Worm (Caenorhabditis elegans): ENCODE data around the gene ndua-7.

Gene ndua-7

DNA sequence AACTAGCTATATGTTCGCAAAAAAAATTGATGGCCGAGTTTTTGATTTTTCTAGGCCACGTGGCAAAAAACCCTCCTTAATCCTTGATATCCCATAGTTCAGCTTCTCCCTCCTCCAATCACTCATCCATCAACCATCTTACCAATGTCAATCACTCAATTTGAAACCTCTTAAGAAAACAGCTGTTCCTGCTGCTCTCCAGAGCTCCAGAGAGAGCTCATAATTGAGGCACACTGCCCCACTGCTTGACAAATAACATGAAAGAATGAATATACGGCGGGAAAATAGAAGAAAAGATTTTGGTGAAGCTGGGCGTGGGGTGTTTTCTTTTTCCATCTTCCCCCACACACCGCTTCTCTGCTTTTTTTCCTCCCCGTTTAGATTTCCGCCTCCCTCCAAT lies 6.2 kb upstream of the ndua-7 start:
- TF ChIP-seq ceh-43 (GFP tag; optimal IDR thresholded peaks at IDR 0.05) (no peak), tbx-8 (GFP tag; optimal IDR thresholded peaks at IDR 0.05) (no peak), sptf-1 (tag; optimal IDR thresholded peaks at IDR 0.05) (no peak), lin-32 (GFP tag; optimal IDR thresholded peaks at IDR 0.05) (no peak), unc-62 (GFP tag; optimal IDR thresholded peaks at IDR 0.05) (peak; percentile 99), M03D4.4 (tag; optimal IDR thresholded peaks at IDR 0.05) (no peak), hlh-1 (tag; optimal IDR thresholded peaks at IDR 0.05) (peak; percentile 91), lsy-2 (tag; optimal IDR thresholded peaks at IDR 0.05) (no peak), ceh-39 (tag; optimal IDR thresholded peaks at IDR 0.05) (no peak), nhr-237 (tag; optimal IDR thresholded peaks at IDR 0.05) (no peak)

ce11 chrII:13495718-13496117 lies 1.3 kb upstream of the ndua-7 start, which contains the start of gene drr-1:
drr-1 (minus strand) TSS chrII:13495900.
- no peak for TF ChIP-seq lin-32 (GFP tag; optimal IDR thresholded peaks at IDR 0.05)
- TF ChIP-seq mab-5 (tag; optimal IDR thresholded peaks at IDR 0.05), result no peak
- TF ChIP-seq snpc-4 (tag; optimal IDR thresholded peaks at IDR 0.05), result no peak
- TF ChIP-seq bed-3 (GFP tag; optimal IDR thresholded peaks at IDR 0.05), result no peak
- TF ChIP-seq sem-2 (GFP tag; optimal IDR thresholded peaks at IDR 0.05), result no peak
- no peak for TF ChIP-seq drap-1 (GFP tag; optimal IDR thresholded peaks at IDR 0.05)
- TF ChIP-seq mep-1 (tag; optimal IDR thresholded peaks at IDR 0.05), result no peak
- TF ChIP-seq tbx-8 (GFP tag; optimal IDR thresholded peaks at IDR 0.05), result no peak
- TF ChIP-seq lin-13 (tag; optimal IDR thresholded peaks at IDR 0.05), result no peak
- no peak for TF ChIP-seq unc-120 (tag; optimal IDR thresholded peaks at IDR 0.05; ENCODE audit: poor library complexity, severe bottlenecking)
- TF ChIP-seq nhr-2 (tag; optimal IDR thresholded peaks at IDR 0.05), result no peak
- TF ChIP-seq hlh-1 (tag; optimal IDR thresholded peaks at IDR 0.05), result no peak
- TF ChIP-seq pha-4 (tag; optimal IDR thresholded peaks at IDR 0.05), result no peak
- no peak for TF ChIP-seq lsy-2 (tag; optimal IDR thresholded peaks at IDR 0.05)
- no peak for TF ChIP-seq ces-1 (GFP tag; optimal IDR thresholded peaks at IDR 0.05)

DNA sequence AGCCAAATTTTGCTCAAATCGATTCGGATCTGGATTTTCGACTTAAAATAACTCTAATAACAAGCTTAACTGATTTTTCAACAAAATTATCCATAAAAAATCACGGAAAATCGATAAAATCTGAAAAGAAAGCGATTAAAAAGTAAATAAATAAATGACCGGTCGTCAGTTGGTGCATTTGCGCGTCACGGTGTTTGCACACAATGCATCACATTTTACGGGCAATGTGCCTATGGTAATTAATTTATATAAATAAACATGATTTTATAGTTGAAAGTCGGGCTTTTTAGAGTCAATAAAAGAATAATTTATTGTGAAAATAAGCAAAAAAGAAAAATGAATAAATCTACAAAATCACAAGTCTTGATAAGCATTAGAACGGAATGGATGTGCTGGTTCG lies 362 bp upstream of the ndua-7 start:
- TF ChIP-seq hlh-1 (tag; optimal IDR thresholded peaks at IDR 0.05), result no peak
- no peak for TF ChIP-seq nhr-76 (tag; optimal IDR thresholded peaks at IDR 0.05)
- no peak for TF ChIP-seq ceh-43 (GFP tag; optimal IDR thresholded peaks at IDR 0.05)
- no peak for TF ChIP-seq zip-8 (tag; optimal IDR thresholded peaks at IDR 0.05)
- TF ChIP-seq unc-39 (tag; optimal IDR thresholded peaks at IDR 0.05), result no peak
- no peak for TF ChIP-seq unc-62 (GFP tag; optimal IDR thresholded peaks at IDR 0.05)
- TF ChIP-seq lsy-2 (tag; optimal IDR thresholded peaks at IDR 0.05), result peak; percentile 54
- TF ChIP-seq drap-1 (GFP tag; optimal IDR thresholded peaks at IDR 0.05), result no peak
- TF ChIP-seq ham-2 (GFP tag; optimal IDR thresholded peaks at IDR 0.05), result no peak
- TF ChIP-seq mls-2 (tag; optimal IDR thresholded peaks at IDR 0.05), result no peak
- TF ChIP-seq lin-13 (tag; optimal IDR thresholded peaks at IDR 0.05), result peak; percentile 3
- TF ChIP-seq ceh-39 (tag; optimal IDR thresholded peaks at IDR 0.05), result no peak
- TF ChIP-seq nhr-2 (tag; optimal IDR thresholded peaks at IDR 0.05), result no peak
- no peak for TF ChIP-seq flh-1 (GFP tag; optimal IDR thresholded peaks at IDR 0.05)
- no peak for TF ChIP-seq elt-1 (tag; optimal IDR thresholded peaks at IDR 0.05; ENCODE audit: borderline replicate concordance, insufficient read depth)
- no peak for TF ChIP-seq ztf-11 (tag; optimal IDR thresholded peaks at IDR 0.05)
- no peak for TF ChIP-seq bed-3 (GFP tag; optimal IDR thresholded peaks at IDR 0.05)
- no peak for TF ChIP-seq unc-120 (tag; optimal IDR thresholded peaks at IDR 0.05; ENCODE audit: poor library complexity, severe bottlenecking)
- TF ChIP-seq nhr-28 (tag; optimal IDR thresholded peaks at IDR 0.05), result no peak
- TF ChIP-seq sem-2 (GFP tag; optimal IDR thresholded peaks at IDR 0.05), result no peak
- TF ChIP-seq nhr-12 (tag; optimal IDR thresholded peaks at IDR 0.05), result no peak
- TF ChIP-seq pha-4 (tag; optimal IDR thresholded peaks at IDR 0.05), result peak; percentile 19
- no peak for TF ChIP-seq snpc-4 (tag; optimal IDR thresholded peaks at IDR 0.05)
- no peak for TF ChIP-seq elt-3 (tag; optimal IDR thresholded peaks at IDR 0.05)
- TF ChIP-seq lin-32 (GFP tag; optimal IDR thresholded peaks at IDR 0.05), result no peak
- no peak for TF ChIP-seq sptf-1 (tag; optimal IDR thresholded peaks at IDR 0.05)
- TF ChIP-seq M03D4.4 (tag; optimal IDR thresholded peaks at IDR 0.05), result no peak
- peak; percentile 48 for TF ChIP-seq mep-1 (tag; optimal IDR thresholded peaks at IDR 0.05)
- TF ChIP-seq ces-1 (GFP tag; optimal IDR thresholded peaks at IDR 0.05), result peak; percentile 92
- no peak for TF ChIP-seq ceh-83 (GFP tag; optimal IDR thresholded peaks at IDR 0.05)
- TF ChIP-seq nhr-237 (tag; optimal IDR thresholded peaks at IDR 0.05), result no peak

DNA sequence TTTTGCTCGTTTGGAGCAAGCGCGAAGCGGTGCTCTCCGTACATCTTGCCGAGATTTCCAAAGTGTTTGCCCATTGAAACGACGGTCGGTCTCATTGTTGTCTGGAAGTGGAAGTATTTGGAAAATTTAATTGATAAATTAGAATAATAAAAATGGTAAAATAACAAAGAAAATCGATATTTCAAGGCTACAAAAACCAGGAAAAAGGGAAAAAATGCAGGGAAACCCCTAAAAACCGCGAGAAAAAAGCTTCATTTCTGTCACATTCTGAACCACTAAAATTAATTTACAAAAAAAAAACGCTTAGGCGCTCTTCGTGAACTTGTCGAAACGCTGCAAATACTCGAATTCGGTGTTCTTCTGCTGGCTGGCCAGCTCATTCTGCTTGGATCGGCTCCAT lies 1.5 kb downstream of the ndua-7 start, which contains the start of gene F45H10.2:
Gene F45H10.2 (minus strand): TSS at position 101 of the 400 bp plus-strand sequence.
- TF ChIP-seq blmp-1 (tag; optimal IDR thresholded peaks at IDR 0.05), result no peak
- TF ChIP-seq sptf-1 (tag; optimal IDR thresholded peaks at IDR 0.05), result no peak
- no peak for TF ChIP-seq nhr-76 (tag; optimal IDR thresholded peaks at IDR 0.05)
- TF ChIP-seq flh-1 (GFP tag; optimal IDR thresholded peaks at IDR 0.05), result no peak
- TF ChIP-seq snpc-4 (tag; optimal IDR thresholded peaks at IDR 0.05), result no peak
- TF ChIP-seq nhr-28 (tag; optimal IDR thresholded peaks at IDR 0.05), result no peak
- TF ChIP-seq tbx-8 (GFP tag; optimal IDR thresholded peaks at IDR 0.05), result no peak
- TF ChIP-seq bed-3 (GFP tag; optimal IDR thresholded peaks at IDR 0.05), result no peak
- no peak for TF ChIP-seq ham-2 (GFP tag; optimal IDR thresholded peaks at IDR 0.05)
- no peak for TF ChIP-seq lsy-2 (tag; optimal IDR thresholded peaks at IDR 0.05)
- TF ChIP-seq ceh-43 (GFP tag; optimal IDR thresholded peaks at IDR 0.05), result no peak
- no peak for TF ChIP-seq zip-8 (tag; optimal IDR thresholded peaks at IDR 0.05)
- no peak for TF ChIP-seq unc-120 (tag; optimal IDR thresholded peaks at IDR 0.05; ENCODE audit: poor library complexity, severe bottlenecking)
- TF ChIP-seq hlh-1 (tag; optimal IDR thresholded peaks at IDR 0.05), result no peak
